Worm (Caenorhabditis elegans): ENCODE measurements around the gene ZK673.11.

The ZK673.11 gene

DNA sequence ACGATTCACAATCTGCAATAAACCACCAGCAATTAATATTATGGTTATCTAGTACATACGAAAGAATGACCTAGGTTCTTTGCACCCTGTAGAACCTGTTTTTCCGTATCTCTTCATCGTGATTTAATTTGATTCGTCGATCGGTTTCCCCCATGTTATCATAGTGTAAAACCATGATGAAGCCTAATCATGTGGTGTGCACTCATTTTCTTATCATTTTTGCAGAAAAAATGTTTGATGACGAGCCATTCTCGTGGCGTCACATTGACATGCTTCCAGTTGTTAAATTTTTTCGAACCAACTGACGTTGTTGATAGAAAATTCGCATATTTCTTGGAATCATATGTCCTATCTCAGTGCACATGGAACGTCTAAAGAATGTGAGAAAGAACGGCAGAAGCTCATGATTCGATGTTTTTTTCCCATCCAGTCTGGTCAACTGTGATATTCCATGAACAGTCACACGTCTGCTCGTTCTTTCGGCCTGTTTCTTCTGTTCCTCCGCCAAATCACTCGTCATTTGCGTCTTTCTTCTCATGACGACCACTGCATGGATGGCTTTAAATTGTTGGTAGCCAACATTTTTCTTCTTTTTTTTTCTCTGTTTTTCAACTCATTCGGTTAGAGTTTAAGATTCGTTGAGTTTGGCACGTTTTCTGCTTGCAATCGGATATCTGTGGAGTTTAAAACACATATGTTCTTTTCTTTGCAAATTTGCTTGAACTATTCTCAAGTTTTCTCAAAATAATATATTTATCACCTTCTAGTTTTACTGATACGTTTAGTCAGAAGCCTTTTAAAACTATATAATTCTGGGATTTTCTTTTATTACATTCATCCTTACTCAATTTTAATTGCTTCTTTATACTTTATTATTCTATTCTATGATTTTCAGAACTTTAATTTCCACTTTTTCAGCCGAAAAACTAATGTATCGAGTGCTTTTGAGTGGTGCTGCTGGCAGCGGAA, 9.4 kb upstream of the ZK673.11 start, which contains the start of gene ZK673.2 (continued):
- TF ChIP-seq lsy-2 (tag; optimal IDR thresholded peaks at IDR 0.05) (peak in 1 of 2 experiments; percentile 28), rbr-2 (tag; optimal IDR thresholded peaks at IDR 0.05) (no peak), ceh-62 (tag; optimal IDR thresholded peaks at IDR 0.05) (no peak), nhr-6 (tag; optimal IDR thresholded peaks at IDR 0.05) (no peak), hlh-30 (tag; optimal IDR thresholded peaks at IDR 0.05; ENCODE audit: insufficient read depth) (peak; percentile 83), zfp-2 (tag; optimal IDR thresholded peaks at IDR 0.05) (no peak), D1046.2 (GFP tag; IDR thresholded peaks at IDR 0.05) (no peak), mes-2 (tag; optimal IDR thresholded peaks at IDR 0.05; ENCODE audit: poor library complexity, severe bottlenecking) (peak; percentile 42), cey-2 (tag; optimal IDR thresholded peaks at IDR 0.05; ENCODE audit: borderline replicate concordance, insufficient read depth) (peak; percentile 49), ceh-44 (GFP tag; IDR thresholded peaks at IDR 0.05) (no peak), Y5F2A.4 (GFP tag; optimal IDR thresholded peaks at IDR 0.05) (no peak), jun-1 (tag; optimal IDR thresholded peaks at IDR 0.05) (peak; percentile 10), daf-19 (GFP tag; conservative IDR thresholded peaks at IDR 0.05) (no peak), dmd-8 (GFP tag; IDR thresholded peaks at IDR 0.05) (0 out of 2 replicates have a peak, but pooled peaks have one; percentile 34), Y105C5A.15 (GFP tag; IDR thresholded peaks at IDR 0.05) (no peak), ceh-20 (GFP tag; IDR thresholded peaks at IDR 0.05) (peak; percentile 27; the same call in 1 of the 2 replicates), lim-7 (GFP tag; IDR thresholded peaks at IDR 0.05) (no peak), ama-1 (optimal IDR thresholded peaks at IDR 0.05) (peak; percentile 31), mdl-1 (tag; optimal IDR thresholded peaks at IDR 0.05) (peak; percentile 48 to 92), saeg-2 (GFP tag; IDR thresholded peaks at IDR 0.05) (no peak), lir-3 (tag; optimal IDR thresholded peaks at IDR 0.05) (no peak), nhr-76 (tag; optimal IDR thresholded peaks at IDR 0.05) (no peak), spr-1 (tag; optimal IDR thresholded peaks at IDR 0.05) (no peak), vab-7 (GFP tag; IDR thresholded peaks at IDR 0.05) (no peak), mep-1 (tag; optimal IDR thresholded peaks at IDR 0.05) (peak; percentile 11), lin-1 (GFP tag; IDR thresholded peaks at IDR 0.05) (peak; percentile 43; the same call in 1 of the 2 replicates), mdt-29 (GFP tag; IDR thresholded peaks at IDR 0.05) (peak; percentile 26; the same call in 1 of the 2 replicates), fkh-10 (GFP tag; optimal IDR thresholded peaks at IDR 0.05) (no peak), spr-3 (GFP tag; optimal IDR thresholded peaks at IDR 0.05) (no peak), zip-2 (tag; optimal IDR thresholded peaks at IDR 0.05) (no peak), F44E2.7 (GFP tag; IDR thresholded peaks at IDR 0.05) (no peak), T26A8.4 (GFP tag; IDR thresholded peaks at IDR 0.05) (peak; percentile 10; the same call in 1 of the 2 replicates), egl-43 (GFP tag; IDR thresholded peaks at IDR 0.05) (peak; percentile 32; the same call in 1 of the 2 replicates), mxl-2 (GFP tag; conservative IDR thresholded peaks at IDR 0.05) (no peak), ZK337.2 (GFP tag; IDR thresholded peaks at IDR 0.05) (no peak), madf-5 (GFP tag; IDR thresholded peaks at IDR 0.05) (no peak), arid-1 (GFP tag; conservative IDR thresholded peaks at IDR 0.05) (no peak), unc-62 (GFP tag; optimal IDR thresholded peaks at IDR 0.05 in 1 of 2) (peak in 1 of 2 experiments; percentile 99), unc-62 (tag; optimal IDR thresholded peaks at IDR 0.05) (no peak), mxl-3 (GFP tag; optimal IDR thresholded peaks at IDR 0.05) (peak; percentile 85), nhr-77 (tag; optimal IDR thresholded peaks at IDR 0.05) (peak; percentile 26), ces-1 (GFP tag; optimal IDR thresholded peaks at IDR 0.05) (no peak), aha-1 (tag) (peak; percentile 29), nhr-41 (GFP tag; IDR thresholded peaks at IDR 0.05) (peak; percentile 25; the same call in 1 of the 2 replicates), T20F7.1 (GFP tag; optimal IDR thresholded peaks at IDR 0.05) (peak; percentile 58), hmg-1.1 (GFP tag; IDR thresholded peaks at IDR 0.05) (no peak), php-3 (GFP tag; IDR thresholded peaks at IDR 0.05) (peak; percentile 68; the same call in 1 of the 2 replicates), ZK546.5 (tag; optimal IDR thresholded peaks at IDR 0.05) (no peak), unc-130 (GFP tag; optimal IDR thresholded peaks at IDR 0.05) (no peak)
